Worm (Caenorhabditis elegans): Measurements from ENCODE around the gene srh-136.

Gene srh-136

ce11 chrV:16480919-16481630 is 16.3 kb downstream of the srh-136 start, which contains the start of the genes F57E7.4 and spig-6:
Gene F57E7.4 (minus strand): TSS chrV:16481019.
Gene spig-6 (plus strand): TSS chrV:16481580.
- no peak for TF ChIP-seq dve-1 (tag; optimal IDR thresholded peaks at IDR 0.05; ENCODE audit: insufficient read depth)
- TF ChIP-seq dpl-1 (GFP tag; optimal IDR thresholded peaks at IDR 0.05) = no peak
- no peak for TF ChIP-seq tag-97 (GFP tag; IDR thresholded peaks at IDR 0.05)
- TF ChIP-seq unc-62 (GFP tag; optimal IDR thresholded peaks at IDR 0.05 in 1 of 2) = peak in 1 of 2 experiments; percentile 68
- TF ChIP-seq unc-62 (tag; optimal IDR thresholded peaks at IDR 0.05) = no peak

ce11 chrV:16479275-16479674 is 18.1 kb downstream of the srh-136 start, which contains the start of gene T08G3.11:
Gene T08G3.11 (minus strand): TSS chrV:16479375.
- TF ChIP-seq aha-1 (tag) (no peak), unc-62 (GFP tag; optimal IDR thresholded peaks at IDR 0.05 in 1 of 2) (peak in 1 of 2 experiments; percentile 67), unc-62 (tag; optimal IDR thresholded peaks at IDR 0.05) (no peak), ceh-32 (tag; optimal IDR thresholded peaks at IDR 0.05; ENCODE audit: poor library complexity) (no peak)

- peak; percentile 41; the same call in 1 of the 2 replicates for TF ChIP-seq vab-7 (GFP tag; IDR thresholded peaks at IDR 0.05)
- TF ChIP-seq dmd-6 (GFP tag; IDR thresholded peaks at IDR 0.05) = 0 out of 2 replicates have a peak, but pooled peaks have one; percentile 20
- peak; percentile 59; the same call in 1 of the 2 replicates for TF ChIP-seq lim-7 (GFP tag; IDR thresholded peaks at IDR 0.05)
Observed at ce11 chrV:16474686-16475085, 22.7 kb downstream of the srh-136 start.

ce11 chrV:16471995-16472563 is 25.3 kb downstream of the srh-136 start, which contains the start of gene srw-35:
Gene srw-35 (plus strand): TSS chrV:16472513.
- TF ChIP-seq ZK337.2 (GFP tag; IDR thresholded peaks at IDR 0.05) (no peak), php-3 (GFP tag; IDR thresholded peaks at IDR 0.05) (0 out of 2 replicates have a peak, but pooled peaks have one; percentile 19)

ce11 chrV:16470916-16471315 is 26.5 kb downstream of the srh-136 start, which contains the start of gene srh-138:
Gene srh-138 (minus strand): TSS chrV:16471016.
- no peak for TF ChIP-seq ceh-82 (tag; optimal IDR thresholded peaks at IDR 0.05)
- TF ChIP-seq vab-7 (GFP tag; IDR thresholded peaks at IDR 0.05) = no peak

ce11 chrV:16467840-16468239 is 29.6 kb downstream of the srh-136 start, which contains the start of gene sru-44:
Gene sru-44 (minus strand): TSS chrV:16467940.
- TF ChIP-seq saeg-2 (GFP tag; IDR thresholded peaks at IDR 0.05) (no peak), nhr-111 (GFP tag; optimal IDR thresholded peaks at IDR 0.05) (no peak), unc-62 (GFP tag; optimal IDR thresholded peaks at IDR 0.05 in 1 of 2) (peak in 1 of 2 experiments; percentile 28), unc-62 (tag; optimal IDR thresholded peaks at IDR 0.05) (no peak)

ce11 chrV:16460866-16461265 is 36.5 kb downstream of the srh-136 start, which contains the start of gene srh-142:
Gene srh-142 (minus strand): TSS chrV:16460966.
- TF ChIP-seq pha-4 (GFP tag; IDR thresholded peaks at IDR 0.05) (no peak), pha-4 (tag; optimal IDR thresholded peaks at IDR 0.05) (no peak), snpc-4 (tag; optimal IDR thresholded peaks at IDR 0.05) (no peak), ces-1 (GFP tag; optimal IDR thresholded peaks at IDR 0.05) (no peak), egl-27 (tag; optimal IDR thresholded peaks at IDR 0.05) (no peak), ama-1 (optimal IDR thresholded peaks at IDR 0.05) (no peak), T26A8.4 (GFP tag; IDR thresholded peaks at IDR 0.05) (no peak), lim-7 (GFP tag; IDR thresholded peaks at IDR 0.05) (no peak), F37D6.2 (tag; optimal IDR thresholded peaks at IDR 0.05) (no peak), madf-5 (GFP tag; IDR thresholded peaks at IDR 0.05) (no peak), dmd-6 (GFP tag; IDR thresholded peaks at IDR 0.05) (no peak), ceh-20 (GFP tag; IDR thresholded peaks at IDR 0.05) (no peak), daf-8 (GFP tag; IDR thresholded peaks at IDR 0.05) (no peak), F49E8.2 (tag; optimal IDR thresholded peaks at IDR 0.05; ENCODE audit: borderline replicate concordance) (no peak), ztf-7 (tag; optimal IDR thresholded peaks at IDR 0.05) (no peak)

Data from whole organism, L4 larva.